Worm (Caenorhabditis elegans): ENCODE data around the gene Y71H2AM.29.
"Not testable (repeated sequence)": the region's sequence is repeated elsewhere in the genome, so short reads cannot be mapped to it uniquely, and the experiment has no call there.

Gene Y71H2AM.29

ce11 chrIII:2871817-2872216 is 39.2 kb downstream of the Y71H2AM.29 start:
- TF ChIP-seq hmg-4 (GFP tag; optimal IDR thresholded peaks at IDR 0.05): peak; percentile 9
- no peak for TF ChIP-seq ets-7 (tag; optimal IDR thresholded peaks at IDR 0.05)
- TF ChIP-seq ama-1 (optimal IDR thresholded peaks at IDR 0.05): no peak
- no peak for TF ChIP-seq aly-1 (tag; optimal IDR thresholded peaks at IDR 0.05)
- TF ChIP-seq tbx-37 (GFP tag; conservative IDR thresholded peaks at IDR 0.05): no peak
- no peak for TF ChIP-seq hmbx-1 (tag; optimal IDR thresholded peaks at IDR 0.05)

ce11 chrIII:2873116-2873644 is 40.6 kb downstream of the Y71H2AM.29 start:
- TF ChIP-seq hmg-4 (GFP tag; optimal IDR thresholded peaks at IDR 0.05) (no peak), ceh-36 (tag; optimal IDR thresholded peaks at IDR 0.05) (no peak), F13C5.2 (tag; optimal IDR thresholded peaks at IDR 0.05) (no peak), sea-1 (GFP tag; conservative IDR thresholded peaks at IDR 0.05) (no peak), tra-4 (tag; optimal IDR thresholded peaks at IDR 0.05) (no peak), aly-1 (tag; optimal IDR thresholded peaks at IDR 0.05) (no peak), tbx-11 (GFP tag; IDR thresholded peaks at IDR 0.05) (no peak), pes-1 (GFP tag; IDR thresholded peaks at IDR 0.05) (no peak), scrt-1 (GFP tag; IDR thresholded peaks at IDR 0.05) (no peak), tbx-37 (GFP tag; conservative IDR thresholded peaks at IDR 0.05) (no peak), hmbx-1 (tag; optimal IDR thresholded peaks at IDR 0.05) (no peak), ama-1 (optimal IDR thresholded peaks at IDR 0.05) (no peak), B0310.2 (tag; optimal IDR thresholded peaks at IDR 0.05) (no peak)

- TF ChIP-seq flt-1 (GFP tag; IDR thresholded peaks at IDR 0.05) (no peak), tbx-37 (GFP tag; conservative IDR thresholded peaks at IDR 0.05) (no peak), ceh-36 (tag; optimal IDR thresholded peaks at IDR 0.05) (no peak), scrt-1 (GFP tag; IDR thresholded peaks at IDR 0.05) (no peak), tra-4 (tag; optimal IDR thresholded peaks at IDR 0.05) (no peak), hnd-1 (tag; optimal IDR thresholded peaks at IDR 0.05) (no peak), ceh-13 (GFP tag; optimal IDR thresholded peaks at IDR 0.05) (no peak), hmbx-1 (tag; optimal IDR thresholded peaks at IDR 0.05) (no peak)
Measured at ce11 chrIII:2874144-2874868, 41.7 kb downstream of the Y71H2AM.29 start, which contains the start of gene klf-1. TSS of gene klf-1 (plus strand) at chrIII:2874818.

- TF ChIP-seq scrt-1 (GFP tag; IDR thresholded peaks at IDR 0.05) (no peak), hmg-4 (GFP tag; optimal IDR thresholded peaks at IDR 0.05) (no peak), F13C5.2 (tag; optimal IDR thresholded peaks at IDR 0.05) (no peak), tbx-37 (GFP tag; conservative IDR thresholded peaks at IDR 0.05) (no peak), tra-4 (tag; optimal IDR thresholded peaks at IDR 0.05) (no peak), ama-1 (optimal IDR thresholded peaks at IDR 0.05) (no peak)
Measured at ce11 chrIII:2875946-2876345, 43.4 kb downstream of the Y71H2AM.29 start.

ce11 chrIII:2879703-2880102 is 47.1 kb downstream of the Y71H2AM.29 start:
- no peak for TF ChIP-seq ets-7 (tag; optimal IDR thresholded peaks at IDR 0.05)
- no peak for TF ChIP-seq ceh-36 (tag; optimal IDR thresholded peaks at IDR 0.05)

ce11 chrIII:2881117-2881516 is 48.5 kb downstream of the Y71H2AM.29 start:
- no peak for TF ChIP-seq tra-4 (tag; optimal IDR thresholded peaks at IDR 0.05)
- TF ChIP-seq ceh-13 (GFP tag; optimal IDR thresholded peaks at IDR 0.05): no peak
- TF ChIP-seq pes-1 (GFP tag; IDR thresholded peaks at IDR 0.05): no peak
- TF ChIP-seq ceh-36 (tag; optimal IDR thresholded peaks at IDR 0.05): no peak
- no peak for TF ChIP-seq sea-1 (GFP tag; conservative IDR thresholded peaks at IDR 0.05)
- no peak for TF ChIP-seq aly-1 (tag; optimal IDR thresholded peaks at IDR 0.05)
- TF ChIP-seq F13C5.2 (tag; optimal IDR thresholded peaks at IDR 0.05): no peak
- no peak for TF ChIP-seq tbx-37 (GFP tag; conservative IDR thresholded peaks at IDR 0.05)
- TF ChIP-seq flt-1 (GFP tag; IDR thresholded peaks at IDR 0.05): no peak
- TF ChIP-seq hnd-1 (tag; optimal IDR thresholded peaks at IDR 0.05): no peak
- no peak for TF ChIP-seq B0310.2 (tag; optimal IDR thresholded peaks at IDR 0.05)
- no peak for TF ChIP-seq hmg-4 (GFP tag; optimal IDR thresholded peaks at IDR 0.05)
- no peak for TF ChIP-seq tbx-11 (GFP tag; IDR thresholded peaks at IDR 0.05)
- TF ChIP-seq ama-1 (optimal IDR thresholded peaks at IDR 0.05): no peak
- no peak for TF ChIP-seq ets-7 (tag; optimal IDR thresholded peaks at IDR 0.05)
- TF ChIP-seq hmbx-1 (tag; optimal IDR thresholded peaks at IDR 0.05): no peak
- TF ChIP-seq scrt-1 (GFP tag; IDR thresholded peaks at IDR 0.05): no peak

ce11 chrIII:2881989-2882388 is 49.4 kb downstream of the Y71H2AM.29 start, which contains the start of gene F56F11.2:
TSS of gene F56F11.2 (plus strand) at chrIII:2882289.
- TF ChIP-seq tbx-11 (GFP tag; IDR thresholded peaks at IDR 0.05); pes-1 (GFP tag; IDR thresholded peaks at IDR 0.05); F13C5.2 (tag; optimal IDR thresholded peaks at IDR 0.05): not testable (repeated sequence)

All from whole organism, early embryonic.